Fruit fly (Drosophila melanogaster): Measurements from ENCODE around the gene CG3719.

The CG3719 gene

dm6 chrX:1392875-1393274 lies 12.6 kb upstream of the CG3719 start, which contains the start of gene Rilpl:
Gene Rilpl, plus strand, starts transcription at chrX:1393054.
- no peak for TF ChIP-seq pan (optimal IDR thresholded peaks at IDR 0.05)
- TF ChIP-seq CG8478 (optimal IDR thresholded peaks at IDR 0.05) = no peak
- no peak for TF ChIP-seq EcR (GFP tag; optimal IDR thresholded peaks at IDR 0.05)
- TF ChIP-seq Dll (optimal IDR thresholded peaks at IDR 0.05) = no peak
- TF ChIP-seq psq (optimal IDR thresholded peaks at IDR 0.05) = no peak
- TF ChIP-seq usp (GFP tag; optimal IDR thresholded peaks at IDR 0.05) = no peak

- peak; percentile 90 for TF ChIP-seq Dll (optimal IDR thresholded peaks at IDR 0.05)
- TF ChIP-seq pan (optimal IDR thresholded peaks at IDR 0.05) = no peak
Observed at dm6 chrX:1388148-1388703, 7.9 kb upstream of the CG3719 start.

- no peak for TF ChIP-seq CG8478 (optimal IDR thresholded peaks at IDR 0.05)
- no peak for TF ChIP-seq psq (optimal IDR thresholded peaks at IDR 0.05)
- no peak for TF ChIP-seq usp (GFP tag; optimal IDR thresholded peaks at IDR 0.05)
- no peak for TF ChIP-seq pan (optimal IDR thresholded peaks at IDR 0.05)
- TF ChIP-seq Dll (optimal IDR thresholded peaks at IDR 0.05) = no peak
- TF ChIP-seq EcR (GFP tag; optimal IDR thresholded peaks at IDR 0.05) = no peak
Observed at dm6 chrX:1387149-1387752, 7.0 kb upstream of the CG3719 start.

- TF ChIP-seq psq (optimal IDR thresholded peaks at IDR 0.05) = no peak
Observed at dm6 chrX:1384232-1384631, 4.0 kb upstream of the CG3719 start.

- TF ChIP-seq usp (GFP tag; optimal IDR thresholded peaks at IDR 0.05) = no peak
- TF ChIP-seq psq (optimal IDR thresholded peaks at IDR 0.05) = no peak
- TF ChIP-seq EcR (GFP tag; optimal IDR thresholded peaks at IDR 0.05) = no peak
- no peak for TF ChIP-seq CG8478 (optimal IDR thresholded peaks at IDR 0.05)
- TF ChIP-seq Dll (optimal IDR thresholded peaks at IDR 0.05) = no peak
- no peak for TF ChIP-seq pan (optimal IDR thresholded peaks at IDR 0.05)
Observed at dm6 chrX:1382489-1382888, 2.2 kb upstream of the CG3719 start.

- no peak for TF ChIP-seq pan (optimal IDR thresholded peaks at IDR 0.05)
- no peak for TF ChIP-seq usp (GFP tag; optimal IDR thresholded peaks at IDR 0.05)
- no peak for TF ChIP-seq Dll (optimal IDR thresholded peaks at IDR 0.05)
- no peak for TF ChIP-seq CG8478 (optimal IDR thresholded peaks at IDR 0.05)
- no peak for TF ChIP-seq EcR (GFP tag; optimal IDR thresholded peaks at IDR 0.05)
- no peak for TF ChIP-seq psq (optimal IDR thresholded peaks at IDR 0.05)
Observed at dm6 chrX:1381413-1381991, 1.2 kb upstream of the CG3719 start.

- no peak for TF ChIP-seq EcR (GFP tag; optimal IDR thresholded peaks at IDR 0.05)
- TF ChIP-seq CG8478 (optimal IDR thresholded peaks at IDR 0.05) = no peak
Observed at dm6 chrX:1379692-1380349, 459 bp downstream of the CG3719 start.

dm6 chrX:1375265-1375958 lies 4.9 kb downstream of the CG3719 start, which contains the start of gene AMPKalpha:
Gene AMPKalpha, plus strand, starts transcription at chrX:1375536.
- TF ChIP-seq Dll (optimal IDR thresholded peaks at IDR 0.05) (no peak), EcR (GFP tag; optimal IDR thresholded peaks at IDR 0.05) (no peak), usp (GFP tag; optimal IDR thresholded peaks at IDR 0.05) (no peak), psq (optimal IDR thresholded peaks at IDR 0.05) (no peak), CG8478 (optimal IDR thresholded peaks at IDR 0.05) (no peak), pan (optimal IDR thresholded peaks at IDR 0.05) (no peak)

dm6 chrX:1372667-1373066 lies 7.6 kb downstream of the CG3719 start:
- TF ChIP-seq psq (optimal IDR thresholded peaks at IDR 0.05) = no peak
- TF ChIP-seq CG8478 (optimal IDR thresholded peaks at IDR 0.05) = no peak
- TF ChIP-seq EcR (GFP tag; optimal IDR thresholded peaks at IDR 0.05) = no peak
- no peak for TF ChIP-seq Dll (optimal IDR thresholded peaks at IDR 0.05)
- TF ChIP-seq pan (optimal IDR thresholded peaks at IDR 0.05) = no peak
- TF ChIP-seq usp (GFP tag; optimal IDR thresholded peaks at IDR 0.05) = no peak

dm6 chrX:1370104-1370802 lies 10.0 kb downstream of the CG3719 start, which contains the start of gene ssx:
Gene ssx, plus strand, starts transcription at chrX:1370580.
- TF ChIP-seq usp (GFP tag; optimal IDR thresholded peaks at IDR 0.05) (no peak), EcR (GFP tag; optimal IDR thresholded peaks at IDR 0.05) (no peak), Dll (optimal IDR thresholded peaks at IDR 0.05) (no peak), CG8478 (optimal IDR thresholded peaks at IDR 0.05) (no peak), pan (optimal IDR thresholded peaks at IDR 0.05) (no peak), psq (optimal IDR thresholded peaks at IDR 0.05) (no peak)

dm6 chrX:1368949-1369348 lies 11.3 kb downstream of the CG3719 start, which contains the start of gene CG14770:
Gene CG14770, plus strand, starts transcription at chrX:1369249.
- TF ChIP-seq Dll (optimal IDR thresholded peaks at IDR 0.05) (no peak), usp (GFP tag; optimal IDR thresholded peaks at IDR 0.05) (no peak), EcR (GFP tag; optimal IDR thresholded peaks at IDR 0.05) (no peak), psq (optimal IDR thresholded peaks at IDR 0.05) (no peak), CG8478 (optimal IDR thresholded peaks at IDR 0.05) (no peak), pan (optimal IDR thresholded peaks at IDR 0.05) (no peak)

Data from whole organism.